Worm (Caenorhabditis elegans) whole organism, L4 larva: ENCODE data around the gene C25A8.5.

Source experiments
- aly-2 ChIP-seq: sonication (generic microtip); optimal IDR thresholded peaks from 2 replicates; lab custom pipeline; 2018; ENCODE audit warnings: missing biosample characterization, missing genetic modification characterization
- ceh-82 ChIP-seq: sonication (generic microtip); optimal IDR thresholded peaks from 2 replicates; lab custom pipeline; 2017; ENCODE audit warnings: missing biosample characterization, missing genetic modification characterization
- dpl-1 ChIP-seq: fragments of 150-350 bp; optimal IDR thresholded peaks from 2 replicates; lab custom pipeline; 2014; ENCODE audit warnings: missing biosample characterization, missing genetic modification reagents, missing genetic modification characterization
- dve-1 ChIP-seq: sonication (generic microtip); optimal IDR thresholded peaks from 2 replicates; lab custom pipeline; 2017; ENCODE audit warnings: antibody characterized with exemption, mild to moderate bottlenecking, missing genetic modification characterization, missing compliant biosample characterization; ENCODE audit not compliant: insufficient read depth
- jun-1 ChIP-seq: fragments of 150-350 bp; optimal IDR thresholded peaks from 2 replicates; lab custom pipeline; 2014; ENCODE audit warnings: missing biosample characterization, missing genetic modification reagents, missing genetic modification characterization
- lin-13 ChIP-seq: fragments of 150-350 bp; optimal IDR thresholded peaks from 2 replicates; lab custom pipeline; 2014; ENCODE audit warnings: missing biosample characterization, missing genetic modification reagents, missing genetic modification characterization
- lin-15B ChIP-seq: fragments of 150-350 bp; sonication (generic microtip); optimal IDR thresholded peaks from 3 replicates; lab custom pipeline; 2014; ENCODE audit warnings: missing biosample characterization, missing genetic modification characterization
- lsy-2 ChIP-seq, 2 experiments: fragments of 150-350 bp in 1 of 2; sonication (generic microtip) in 1 of 2; optimal IDR thresholded peaks; 2 replicates each; lab custom pipeline; 2014 to 2017; ENCODE audit warnings: missing biosample characterization in 2 of 2, missing genetic modification characterization in 2 of 2
- mdl-1 ChIP-seq, 2 experiments: fragments of 150-350 bp in 1 of 2; sonication (generic microtip) in 1 of 2; optimal IDR thresholded peaks; 2 replicates each; lab custom pipeline; 2014 to 2017; ENCODE audit warnings: missing biosample characterization in 2 of 2, missing genetic modification characterization in 2 of 2
- saeg-2 ChIP-seq: fragments of 200-800 bp; sonication (Bioruptor generic); IDR thresholded peaks from 2 replicates; pipeline ENCODE4 v1.3.6; 2022; ENCODE audit warnings: missing genetic modification reagents, missing genetic modification characterization, missing compliant biosample characterization
- snpc-4 ChIP-seq: fragments of 150-350 bp; optimal IDR thresholded peaks from 2 replicates; lab custom pipeline; 2014; ENCODE audit warnings: missing biosample characterization, missing genetic modification characterization
- ztf-11 ChIP-seq: fragments of 150-350 bp; optimal IDR thresholded peaks from 2 replicates; lab custom pipeline; 2014; ENCODE audit warnings: missing biosample characterization, missing genetic modification characterization

ce11 chrIV:7010835-7011234, 11.5 kb downstream of the C25A8.5 start, which contains the start of gene C25A8.1:
- TF ChIP-seq dpl-1 (GFP tag; lab: Kevin White, UChicago) (no peak), jun-1 (tag; lab: Kevin White, UChicago) (no peak), lin-15B (no peak), lsy-2 (tag; optimal IDR thresholded peaks at IDR 0.05; lab: Kevin White, UChicago) (no peak), aly-2 (no peak), ztf-11 (no peak), ceh-82 (no peak), saeg-2 (GFP tag; lab: Robert Waterston, UW) (no peak), mdl-1 (tag; optimal IDR thresholded peaks at IDR 0.05; lab: Kevin White, UChicago) (no peak), lin-13 (GFP tag; lab: Kevin White, UChicago) (no peak), snpc-4 (tag; lab: Kevin White, UChicago) (no peak), dve-1 (tag; lab: Kevin White, UChicago) (no peak)
